Worm (Caenorhabditis elegans): Measurements from ENCODE around the gene mex-1.

- TF ChIP-seq lin-1 (GFP tag; IDR thresholded peaks at IDR 0.05) (no peak), ceh-82 (tag; optimal IDR thresholded peaks at IDR 0.05) (no peak), unc-130 (GFP tag; optimal IDR thresholded peaks at IDR 0.05) (no peak), egl-27 (tag; optimal IDR thresholded peaks at IDR 0.05) (no peak), nhr-76 (tag; optimal IDR thresholded peaks at IDR 0.05) (no peak), ceh-62 (tag; optimal IDR thresholded peaks at IDR 0.05) (no peak), cey-2 (tag; optimal IDR thresholded peaks at IDR 0.05; ENCODE audit: borderline replicate concordance, insufficient read depth) (no peak)
Observed at ce11 chrII:11979449-11980095, 11.1 kb downstream of the mex-1 start, which contains the start of the genes ash-2 and Y17G7B.20.

Measured in whole organism, L4 larva.